Fruit fly (Drosophila melanogaster) whole organism: ENCODE results near the gene yellow-b.

Experiments
- CG8478 ChIP-seq: fragments of >200 bp; optimal IDR thresholded peaks from 2 replicates; lab custom pipeline; 2018; ENCODE audit warnings: inconsistent platforms
- Dll ChIP-seq: fragments of >200 bp; optimal IDR thresholded peaks from 2 replicates; lab custom pipeline; 2017
- EcR ChIP-seq, 2 experiments: fragments of >200 bp; optimal IDR thresholded peaks; 2 replicates each; lab custom pipeline; 2017; ENCODE audit warnings: missing biosample characterization in 2 of 2, missing genetic modification characterization in 2 of 2, missing genetic modification reagents in 2 of 2
- pan ChIP-seq: fragments of >200 bp; optimal IDR thresholded peaks from 2 replicates; lab custom pipeline; 2017
- psq ChIP-seq: fragments of >200 bp; optimal IDR thresholded peaks from 2 replicates; lab custom pipeline; 2017
- usp ChIP-seq: fragments of >200 bp; optimal IDR thresholded peaks from 2 replicates; lab custom pipeline; 2017; ENCODE audit warnings: missing biosample characterization, missing genetic modification characterization, mixed read lengths

- TF ChIP-seq psq (lab: Kevin White, UChicago) (no peak), pan (lab: Kevin White, UChicago) (no peak), EcR (GFP tag; optimal IDR thresholded peaks at IDR 0.05; lab: Kevin White, UChicago) (no peak), Dll (lab: Kevin White, UChicago) (no peak), usp (no peak), CG8478 (no peak)
Observed at dm6 chr2L:16752340-16752739, 1.8 kb upstream of the yellow-b start.
